Fruit fly (Drosophila melanogaster) whole organism, prepupa: ENCODE measurements around the gene CG10600.

ENCODE experiments used
- CG11902 ChIP-seq: fragments of 200-800 bp; sonication (Bioruptor generic); optimal IDR thresholded peaks from 3 replicates; lab custom pipeline; 2016; ENCODE audit warnings: missing biosample characterization, missing genetic modification characterization
- CG8632 ChIP-seq: fragments of 200-800 bp; sonication (Bioruptor generic); optimal IDR thresholded peaks from 3 replicates; lab custom pipeline; 2016; ENCODE audit warnings: missing biosample characterization, missing genetic modification characterization
- Lpt ChIP-seq: fragments of 200-800 bp; sonication (Bioruptor generic); optimal IDR thresholded peaks from 3 replicates; lab custom pipeline; 2016; ENCODE audit warnings: missing biosample characterization, missing genetic modification characterization

DNA sequence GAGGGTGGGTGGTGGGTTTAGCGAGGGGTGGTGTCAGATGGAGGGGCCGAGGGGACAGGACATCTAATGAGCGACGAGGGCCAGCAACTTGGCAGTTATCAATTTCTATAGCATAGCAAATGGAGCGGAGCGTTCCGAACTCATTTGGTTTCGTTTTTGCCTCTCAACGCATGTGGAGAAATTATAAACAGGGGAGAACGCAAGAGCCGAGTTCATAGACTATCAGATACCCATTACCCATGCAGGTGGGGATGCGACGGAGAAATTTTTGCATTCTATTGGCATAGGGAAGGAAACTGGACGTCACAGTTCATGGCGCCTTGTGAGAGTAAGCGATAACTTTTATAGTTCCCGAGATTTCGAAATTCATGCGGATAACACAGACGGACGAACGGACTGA, 12.8 kb upstream of the CG10600 start:
- TF ChIP-seq CG11902 (GFP tag; lab: Kevin White, UChicago) (no peak), Lpt (GFP tag; lab: Kevin White, UChicago) (no peak), CG8632 (GFP tag; lab: Kevin White, UChicago) (no peak)
